Fruit fly (Drosophila melanogaster) whole organism, wandering third instar larva: Measurements from ENCODE around the gene CG11109.

Experiments
- Abd-B ChIP-seq: fragments of >200 bp; optimal IDR thresholded peaks from 2 replicates; lab custom pipeline; 2017; ENCODE audit warnings: missing biosample characterization, missing genetic modification characterization
- CG32264 ChIP-seq: fragments of 200-800 bp; sonication (Bioruptor generic); optimal IDR thresholded peaks from 2 replicates; lab custom pipeline; 2016; ENCODE audit warnings: missing biosample characterization, missing genetic modification characterization
- CG9705 ChIP-seq: fragments of 200-800 bp; sonication (Bioruptor generic); optimal IDR thresholded peaks from 2 replicates; lab custom pipeline; 2018; ENCODE audit warnings: missing biosample characterization, mild to moderate bottlenecking, missing genetic modification characterization
- CrebA ChIP-seq: fragments of 200-800 bp; sonication (Bioruptor generic); optimal IDR thresholded peaks from 2 replicates; lab custom pipeline; 2016; ENCODE audit warnings: missing biosample characterization, mild to moderate bottlenecking, missing genetic modification characterization, borderline replicate concordance
- Dfd ChIP-seq: fragments of >200 bp; optimal IDR thresholded peaks from 2 replicates; lab custom pipeline; 2017; ENCODE audit warnings: missing biosample characterization, missing genetic modification characterization
- Dif ChIP-seq: fragments of 200-275, 200-300 bp; sonication (Bioruptor generic); optimal IDR thresholded peaks from 2 replicates; lab custom pipeline; 2018; ENCODE audit warnings: missing biosample characterization, missing genetic modification characterization; ENCODE audit not compliant: partially characterized antibody
- GATAd ChIP-seq: sonication (Bioruptor generic); optimal IDR thresholded peaks from 2 replicates; lab custom pipeline; 2016; ENCODE audit warnings: missing biosample characterization, missing genetic modification characterization
- HLH106 ChIP-seq: fragments of 200-800 bp; optimal IDR thresholded peaks from 3 replicates; lab custom pipeline; 2019; ENCODE audit warnings: missing biosample characterization, mild to moderate bottlenecking, missing genetic modification characterization, moderate library complexity
- Hnf4 ChIP-seq: fragments of 200-800 bp; sonication (Bioruptor generic); optimal IDR thresholded peaks from 2 replicates; lab custom pipeline; 2016; ENCODE audit warnings: missing biosample characterization, mild to moderate bottlenecking, missing genetic modification characterization
- Hr78 ChIP-seq: fragments of >200 bp; optimal IDR thresholded peaks from 2 replicates; lab custom pipeline; 2017; ENCODE audit warnings: missing biosample characterization, missing genetic modification characterization
- Hr83 ChIP-seq: fragments of 200-300 bp; sonication (Bioruptor generic); optimal IDR thresholded peaks from 2 replicates; lab custom pipeline; 2016; ENCODE audit warnings: missing biosample characterization, mild to moderate bottlenecking, missing genetic modification characterization, moderate library complexity; ENCODE audit not compliant: poor library complexity, severe bottlenecking
- Jra ChIP-seq: sonication (Bioruptor generic); optimal IDR thresholded peaks from 2 replicates; lab custom pipeline; 2016; ENCODE audit warnings: missing biosample characterization, missing genetic modification characterization
- Mio ChIP-seq: sonication (Bioruptor generic); optimal IDR thresholded peaks from 2 replicates; lab custom pipeline; 2016; ENCODE audit warnings: missing biosample characterization, missing genetic modification characterization
- Myc ChIP-seq: fragments of >200 bp; optimal IDR thresholded peaks from 2 replicates; lab custom pipeline; 2017
- N ChIP-seq: fragments of >200 bp; optimal IDR thresholded peaks from 2 replicates; lab custom pipeline; 2018; ENCODE audit warnings: missing biosample characterization, missing external identifiers, missing genetic modification characterization
- OdsH ChIP-seq: fragments of 200-800 bp; sonication (Bioruptor generic); optimal IDR thresholded peaks from 2 replicates; lab custom pipeline; 2016; ENCODE audit warnings: missing biosample characterization, mild to moderate bottlenecking, missing genetic modification characterization
- Rel ChIP-seq, 2 experiments: fragments of 200-800 bp; sonication (Bioruptor generic) in 1 of 2; optimal IDR thresholded peaks; 2 replicates in 1 of 2; 3 replicates in 1 of 2; lab custom pipeline; 2016 to 2019; ENCODE audit warnings: mild to moderate bottlenecking in 2 of 2, missing biosample characterization in 2 of 2, missing genetic modification characterization in 2 of 2, moderate library complexity in 1 of 2
- Sp1 ChIP-seq: fragments of 200-800 bp; sonication (Bioruptor generic); optimal IDR thresholded peaks from 3 replicates; lab custom pipeline; 2019; ENCODE audit warnings: missing biosample characterization, mild to moderate bottlenecking, missing genetic modification characterization, moderate library complexity
- Vsx2 ChIP-seq: fragments of 200-300, 225-300 bp; sonication (Bioruptor generic); optimal IDR thresholded peaks from 2 replicates; lab custom pipeline; 2018; ENCODE audit warnings: missing biosample characterization, missing genetic modification characterization; ENCODE audit not compliant: partially characterized antibody
- br ChIP-seq: fragments of 200-800 bp; sonication (Bioruptor generic); optimal IDR thresholded peaks from 2 replicates; lab custom pipeline; 2016; ENCODE audit warnings: missing biosample characterization, missing genetic modification characterization
- brk ChIP-seq: fragments of 200-800 bp; sonication (Bioruptor generic); optimal IDR thresholded peaks from 2 replicates; lab custom pipeline; 2016; ENCODE audit warnings: missing biosample characterization, mild to moderate bottlenecking, missing genetic modification characterization
- dl ChIP-seq, 2 experiments: fragments of 175-275, 200-275 bp in 1 of 2; fragments of 200-275 bp in 1 of 2; sonication (Bioruptor generic); optimal IDR thresholded peaks; lab custom pipeline; 2018; ENCODE audit warnings: mild to moderate bottlenecking in 2 of 2, missing biosample characterization in 2 of 2, missing genetic modification characterization in 2 of 2, moderate library complexity in 2 of 2; ENCODE audit not compliant: partially characterized antibody in 2 of 2, insufficient read depth in 1 of 2
- dmrt93B ChIP-seq: fragments of 200-800 bp; sonication (Bioruptor generic); optimal IDR thresholded peaks from 2 replicates; lab custom pipeline; 2018; ENCODE audit warnings: missing biosample characterization, mild to moderate bottlenecking, missing genetic modification characterization
- dsf ChIP-seq: sonication (Bioruptor generic); optimal IDR thresholded peaks from 2 replicates; lab custom pipeline; 2016; ENCODE audit warnings: missing biosample characterization, missing genetic modification characterization, borderline replicate concordance
- ey ChIP-seq: fragments of 200-800 bp; sonication (Bioruptor generic); optimal IDR thresholded peaks from 2 replicates; lab custom pipeline; 2016; ENCODE audit warnings: missing biosample characterization, missing genetic modification characterization
- foxo ChIP-seq, 2 experiments: fragments of 200-800 bp; sonication (Bioruptor generic); optimal IDR thresholded peaks; 2 replicates in 1 of 2; 3 replicates in 1 of 2; lab custom pipeline; 2016 to 2017; ENCODE audit warnings: missing biosample characterization in 2 of 2, missing genetic modification characterization in 2 of 2
- fru ChIP-seq: fragments of 200-800 bp; sonication (Bioruptor generic); optimal IDR thresholded peaks from 3 replicates; lab custom pipeline; 2016; ENCODE audit warnings: missing biosample characterization, mild to moderate bottlenecking, missing genetic modification characterization
- h ChIP-seq: fragments of 200-800 bp; sonication (Bioruptor generic); optimal IDR thresholded peaks from 3 replicates; lab custom pipeline; 2016; ENCODE audit warnings: missing biosample characterization, mild to moderate bottlenecking, missing genetic modification characterization
- jim ChIP-seq: fragments of 175-275, 200-325 bp; sonication (Bioruptor generic); optimal IDR thresholded peaks from 2 replicates; lab custom pipeline; 2016; ENCODE audit warnings: missing biosample characterization, mild to moderate bottlenecking, missing genetic modification characterization
- lola ChIP-seq: fragments of >200 bp; optimal IDR thresholded peaks from 2 replicates; lab custom pipeline; 2017; ENCODE audit warnings: missing biosample characterization, missing genetic modification characterization
- pan ChIP-seq: fragments of >200 bp; optimal IDR thresholded peaks from 2 replicates; lab custom pipeline; 2017
- psq ChIP-seq: fragments of 200-800 bp; sonication (Bioruptor generic); optimal IDR thresholded peaks from 3 replicates; lab custom pipeline; 2017; ENCODE audit warnings: missing biosample characterization, mild to moderate bottlenecking, missing genetic modification characterization, moderate library complexity
- rgr ChIP-seq: fragments of 200-800 bp; sonication (Bioruptor generic); optimal IDR thresholded peaks from 3 replicates; lab custom pipeline; 2016; ENCODE audit warnings: missing biosample characterization, mild to moderate bottlenecking, missing genetic modification characterization
- sage ChIP-seq: fragments of 200-800 bp; sonication (Bioruptor generic); optimal IDR thresholded peaks from 2 replicates; lab custom pipeline; 2016; ENCODE audit warnings: missing biosample characterization, mild to moderate bottlenecking, missing genetic modification characterization
- sv ChIP-seq: fragments of 200-800 bp; sonication (Bioruptor generic); optimal IDR thresholded peaks from 3 replicates; lab custom pipeline; 2016; ENCODE audit warnings: missing biosample characterization, missing genetic modification characterization
- tai ChIP-seq: sonication (Bioruptor generic); optimal IDR thresholded peaks from 2 replicates; lab custom pipeline; 2016; ENCODE audit warnings: missing biosample characterization, missing genetic modification characterization
- usp ChIP-seq: fragments of >200 bp; optimal IDR thresholded peaks from 2 replicates; lab custom pipeline; 2017; ENCODE audit warnings: missing biosample characterization, missing genetic modification characterization
- woc ChIP-seq: sonication (Bioruptor generic); optimal IDR thresholded peaks from 2 replicates; lab custom pipeline; 2016; ENCODE audit warnings: missing biosample characterization, mild to moderate bottlenecking, missing genetic modification characterization

Gene CG11109

dm6 chr3L:22826236-22826635 lies 45.8 kb upstream of the CG11109 start:
- TF ChIP-seq Hr83, result peak; percentile 67
- peak; percentile 76 for TF ChIP-seq jim
- TF ChIP-seq CG32264 (GFP tag; lab: Kevin White, UChicago), result no peak
- peak; percentile 27 for TF ChIP-seq h
- no peak for TF ChIP-seq psq (GFP tag; lab: Kevin White, UChicago)
- TF ChIP-seq sage (GFP tag; lab: Kevin White, UChicago), result no peak
- peak; percentile 8 for TF ChIP-seq Hnf4 (GFP tag; lab: Kevin White, UChicago)
- peak; percentile 15 for TF ChIP-seq fru (GFP tag; lab: Kevin White, UChicago)
- TF ChIP-seq rgr (GFP tag; lab: Kevin White, UChicago), result peak; percentile 49
- TF ChIP-seq, all 38 proteins: peak for 6

dm6 chr3L:22830132-22830697 lies 41.8 kb upstream of the CG11109 start:
- TF ChIP-seq tai (no peak), Hr78 (no peak), Dfd (GFP tag; lab: Kevin White, UChicago) (peak; percentile 84)

dm6 chr3L:22835144-22835964 lies 36.6 kb upstream of the CG11109 start, which contains the start of gene jim:
Gene jim (minus strand): TSS chr3L:22835194.
- peak; percentile 71 for TF ChIP-seq CrebA (GFP tag; lab: Kevin White, UChicago)
- TF ChIP-seq CG9705 (GFP tag; lab: Kevin White, UChicago), result no peak
- peak; percentile 63 to 97 for TF ChIP-seq dl (GFP tag; optimal IDR thresholded peaks at IDR 0.05; lab: Kevin White, UChicago; ENCODE audit: insufficient read depth in 1 of 2, partially characterized antibody in 2 of 2)
- peak; percentile 68 for TF ChIP-seq Sp1 (GFP tag; lab: Kevin White, UChicago)
- no peak for TF ChIP-seq CG32264 (GFP tag; lab: Kevin White, UChicago)
- peak; percentile 87 for TF ChIP-seq h
- TF ChIP-seq sage (GFP tag; lab: Kevin White, UChicago), result peak; percentile 40
- TF ChIP-seq Jra (GFP tag; lab: Kevin White, UChicago), result peak; percentile 62
- TF ChIP-seq sv, result no peak
- TF ChIP-seq Abd-B, result no peak
- TF ChIP-seq br (GFP tag; lab: Kevin White, UChicago), result peak; percentile 48
- TF ChIP-seq ey, result peak; percentile 4
- peak; percentile 71 for TF ChIP-seq Vsx2
- no peak for TF ChIP-seq Mio (GFP tag; lab: Kevin White, UChicago)
- peak; percentile 93 for TF ChIP-seq Hr83
- peak; percentile 34 for TF ChIP-seq HLH106 (tag; lab: Kevin White, UChicago)
- TF ChIP-seq fru (GFP tag; lab: Kevin White, UChicago), result peak; percentile 15
- no peak for TF ChIP-seq dsf (GFP tag; lab: Kevin White, UChicago)
- peak; percentile 95 for TF ChIP-seq psq (GFP tag; lab: Kevin White, UChicago)
- TF ChIP-seq rgr (GFP tag; lab: Kevin White, UChicago), result peak; percentile 63
- TF ChIP-seq pan (lab: Kevin White, UChicago), result no peak
- TF ChIP-seq GATAd (GFP tag; lab: Kevin White, UChicago), result no peak
- peak; percentile 52 for TF ChIP-seq N (GFP tag; lab: Kevin White, UChicago)
- TF ChIP-seq tai, result no peak
- peak; percentile 97 for TF ChIP-seq jim
- peak in 1 of 2 experiments; percentile 59 for TF ChIP-seq foxo (GFP tag; optimal IDR thresholded peaks at IDR 0.05; lab: Kevin White, UChicago)
- TF ChIP-seq usp (GFP tag; lab: Kevin White, UChicago), result no peak
- no peak for TF ChIP-seq lola (GFP tag; lab: Kevin White, UChicago)
- TF ChIP-seq Hr78, result no peak
- peak; percentile 5 for TF ChIP-seq woc (GFP tag; lab: Kevin White, UChicago)
- peak; percentile 95 for TF ChIP-seq Dif
- peak; percentile 10 for TF ChIP-seq brk (GFP tag; lab: Kevin White, UChicago)
- peak; percentile 57 for TF ChIP-seq Hnf4 (GFP tag; lab: Kevin White, UChicago)
- TF ChIP-seq Rel (GFP tag; optimal IDR thresholded peaks at IDR 0.05; lab: Kevin White, UChicago), result peak; percentile 68
- TF ChIP-seq Rel (tag; optimal IDR thresholded peaks at IDR 0.05; lab: Kevin White, UChicago), result peak; percentile 56
- TF ChIP-seq Dfd (GFP tag; lab: Kevin White, UChicago), result peak; percentile 98
- TF ChIP-seq dmrt93B, result no peak
- no peak for TF ChIP-seq Myc (lab: Kevin White, UChicago)
- peak; percentile 58 for TF ChIP-seq OdsH (GFP tag; lab: Kevin White, UChicago)
